Worm (Caenorhabditis elegans): ENCODE results near the gene E02H9.3.

ce11 chrIII:2419504-2419903 lies 39.3 kb upstream of the E02H9.3 start:
- no peak for TF ChIP-seq lin-11 (tag; optimal IDR thresholded peaks at IDR 0.05)
- TF ChIP-seq dve-1 (tag; optimal IDR thresholded peaks at IDR 0.05), result no peak
- TF ChIP-seq ceh-18 (tag; optimal IDR thresholded peaks at IDR 0.05), result no peak
- TF ChIP-seq ceh-2 (tag; optimal IDR thresholded peaks at IDR 0.05), result no peak
- no peak for TF ChIP-seq lim-6 (tag; optimal IDR thresholded peaks at IDR 0.05)
- no peak for TF ChIP-seq fkh-6 (tag; optimal IDR thresholded peaks at IDR 0.05)
- TF ChIP-seq ama-1 (optimal IDR thresholded peaks at IDR 0.05), result no peak

Data from whole organism, late embryonic.